Worm (Caenorhabditis elegans): ENCODE measurements around the gene mca-1.

DNA sequence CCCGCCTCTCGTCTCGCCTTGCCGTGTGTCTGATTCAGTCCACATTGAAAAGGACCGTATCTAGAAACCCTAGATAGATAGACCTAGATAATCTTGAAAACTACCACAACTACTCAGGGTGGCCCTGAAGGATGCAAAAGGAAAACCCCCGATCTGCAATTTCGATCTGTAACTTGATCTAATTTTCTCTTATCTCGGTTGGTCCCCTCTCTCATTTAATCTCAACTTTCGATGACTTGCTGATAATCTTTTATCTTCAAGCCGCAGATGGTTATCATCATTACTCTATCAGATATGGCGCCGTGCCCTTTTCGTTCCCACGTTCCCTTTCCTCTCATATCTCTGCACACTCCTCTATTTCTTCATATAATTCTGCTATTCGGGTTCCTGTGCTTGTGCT, 19.2 kb downstream of the mca-1 start:
- no peak for TF ChIP-seq fkh-10 (GFP tag; optimal IDR thresholded peaks at IDR 0.05)
- TF ChIP-seq tbx-2 (tag; optimal IDR thresholded peaks at IDR 0.05), result no peak
- TF ChIP-seq nhr-25 (tag; optimal IDR thresholded peaks at IDR 0.05), result peak; percentile 67
- TF ChIP-seq unc-62 (GFP tag; optimal IDR thresholded peaks at IDR 0.05), result no peak
- TF ChIP-seq nhr-12 (tag; optimal IDR thresholded peaks at IDR 0.05), result no peak
- no peak for TF ChIP-seq nfya-1 (tag; optimal IDR thresholded peaks at IDR 0.05; ENCODE audit: insufficient read depth)
- TF ChIP-seq eor-1 (tag; optimal IDR thresholded peaks at IDR 0.05), result no peak
- no peak for TF ChIP-seq nhr-67 (tag; optimal IDR thresholded peaks at IDR 0.05)
- no peak for TF ChIP-seq lin-39 (tag; optimal IDR thresholded peaks at IDR 0.05)
- no peak for TF ChIP-seq R02D3.7 (tag; optimal IDR thresholded peaks at IDR 0.05)
- TF ChIP-seq ama-1 (optimal IDR thresholded peaks at IDR 0.05), result no peak
